Fruit fly (Drosophila melanogaster): Measurements from ENCODE around the gene Cse1.

Gene Cse1

dm6 chr2L:16824905-16825333, at the start of gene Cse1:
TSS of gene Cse1 (minus strand) at chr2L:16825207.
- TF ChIP-seq zen2 (GFP tag; IDR thresholded peaks at IDR 0.05; ENCODE audit: partially characterized antibody) (no peak), CG10274 (GFP tag; optimal IDR thresholded peaks at IDR 0.05) (no peak), CG15479 (GFP tag; optimal IDR thresholded peaks at IDR 0.05) (peak; percentile 47), Drgx (GFP tag; IDR thresholded peaks at IDR 0.05) (no peak), D (optimal IDR thresholded peaks at IDR 0.05) (no peak), D (GFP tag; optimal IDR thresholded peaks at IDR 0.05) (no peak), CG9727 (GFP tag; optimal IDR thresholded peaks at IDR 0.05) (no peak), CG18619 (GFP tag; optimal IDR thresholded peaks at IDR 0.05) (no peak), Nf-YC (tag; optimal IDR thresholded peaks at IDR 0.05) (no peak), gfzf (GFP tag; optimal IDR thresholded peaks at IDR 0.05) (peak; percentile 13), E2f1 (GFP tag; IDR thresholded peaks at IDR 0.05) (peak; percentile 32; the same call in 1 of the 2 replicates), stwl (tag; optimal IDR thresholded peaks at IDR 0.05) (peak; percentile 6), ash1 (GFP tag; optimal IDR thresholded peaks at IDR 0.05) (no peak), Nf-YA (GFP tag; IDR thresholded peaks at IDR 0.05) (no peak), ERR (GFP tag; optimal IDR thresholded peaks at IDR 0.05) (no peak), cg (GFP tag; optimal IDR thresholded peaks at IDR 0.05) (peak; percentile 93), Mes4 (GFP tag; optimal IDR thresholded peaks at IDR 0.05) (no peak), crc (GFP tag; optimal IDR thresholded peaks at IDR 0.05) (no peak), CG7963 (GFP tag; IDR thresholded peaks at IDR 0.05; ENCODE audit: partially characterized antibody) (peak; percentile 59; the same call in 2 of the 3 replicates), CG11695 (GFP tag; IDR thresholded peaks at IDR 0.05) (no peak), PHDP (tag; optimal IDR thresholded peaks at IDR 0.05) (no peak), Hmr (GFP tag; optimal IDR thresholded peaks at IDR 0.05) (no peak), Neu2 (GFP tag; optimal IDR thresholded peaks at IDR 0.05; ENCODE audit: borderline replicate concordance) (no peak), trem (tag; optimal IDR thresholded peaks at IDR 0.05) (peak; percentile 14), Side (GFP tag; optimal IDR thresholded peaks at IDR 0.05) (no peak), fru (optimal IDR thresholded peaks at IDR 0.05) (no peak), Dp (GFP tag; optimal IDR thresholded peaks at IDR 0.05) (peak; percentile 23), Dll (GFP tag; IDR thresholded peaks at IDR 0.05; ENCODE audit: partially characterized antibody) (peak; percentile 74), CG33557 (GFP tag; optimal IDR thresholded peaks at IDR 0.05) (no peak), h (optimal IDR thresholded peaks at IDR 0.05) (no peak), CG13775 (GFP tag; optimal IDR thresholded peaks at IDR 0.05) (no peak), bab2 (GFP tag; optimal IDR thresholded peaks at IDR 0.05) (no peak), CG4328 (GFP tag; optimal IDR thresholded peaks at IDR 0.05) (no peak), bbx (GFP tag; IDR thresholded peaks at IDR 0.05; ENCODE audit: partially characterized antibody) (peak; percentile 55; the same call in 1 of the 2 replicates), wdn (GFP tag; IDR thresholded peaks at IDR 0.05) (no peak), CG2712 (tag; optimal IDR thresholded peaks at IDR 0.05) (no peak), CG31224 (GFP tag; IDR thresholded peaks at IDR 0.05) (0 out of 2 replicates have a peak, but pooled peaks have one; percentile 22), D19A (tag; optimal IDR thresholded peaks at IDR 0.05) (no peak), slbo (GFP tag; IDR thresholded peaks at IDR 0.05) (no peak), mam (GFP tag; optimal IDR thresholded peaks at IDR 0.05) (no peak), CG4424 (GFP tag; optimal IDR thresholded peaks at IDR 0.05) (no peak), CG9797 (GFP tag; optimal IDR thresholded peaks at IDR 0.05) (peak; percentile 17), Hr78 (GFP tag; optimal IDR thresholded peaks at IDR 0.05) (no peak), tio (GFP tag; optimal IDR thresholded peaks at IDR 0.05) (no peak), CG6791 (GFP tag; IDR thresholded peaks at IDR 0.05; ENCODE audit: partially characterized antibody) (0 out of 3 replicates have a peak, but pooled peaks have one; percentile 49), toy (GFP tag; IDR thresholded peaks at IDR 0.05) (no peak), CG11247 (GFP tag; IDR thresholded peaks at IDR 0.05) (no peak), fu2 (GFP tag; optimal IDR thresholded peaks at IDR 0.05) (no peak), lab (GFP tag; optimal IDR thresholded peaks at IDR 0.05) (no peak), CG7556 (GFP tag; optimal IDR thresholded peaks at IDR 0.05) (no peak), CG1602 (GFP tag; optimal IDR thresholded peaks at IDR 0.05) (no peak)
